Fruit fly (Drosophila melanogaster): ENCODE results near the gene dachs.

The dachs gene

DNA sequence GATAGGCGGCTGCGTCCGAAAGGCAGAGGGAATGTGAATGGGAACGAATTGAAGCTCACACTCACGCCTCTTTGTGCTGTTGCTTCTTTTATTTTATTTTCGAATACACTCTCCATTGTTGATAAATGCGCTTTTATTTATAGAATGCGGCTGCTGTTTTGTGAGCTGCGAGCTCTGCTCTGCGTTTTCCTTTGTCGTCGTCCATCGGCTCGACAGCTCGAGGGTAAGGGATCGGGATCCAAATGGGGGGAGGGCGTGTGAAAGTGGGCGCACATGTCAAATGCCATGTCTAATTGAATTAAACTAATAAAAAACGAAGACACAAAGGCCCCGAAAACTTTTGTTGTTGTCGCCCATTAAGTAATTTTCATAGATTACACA is 42.5 kb upstream of the dachs start:
- TF ChIP-seq CG12768 (GFP tag; optimal IDR thresholded peaks at IDR 0.05): no peak
- TF ChIP-seq pad (GFP tag; optimal IDR thresholded peaks at IDR 0.05): no peak
- TF ChIP-seq Crg-1 (GFP tag; optimal IDR thresholded peaks at IDR 0.05): no peak
- no peak for TF ChIP-seq Clk (GFP tag; optimal IDR thresholded peaks at IDR 0.05)
- no peak for TF ChIP-seq Hr96 (GFP tag; optimal IDR thresholded peaks at IDR 0.05)

DNA sequence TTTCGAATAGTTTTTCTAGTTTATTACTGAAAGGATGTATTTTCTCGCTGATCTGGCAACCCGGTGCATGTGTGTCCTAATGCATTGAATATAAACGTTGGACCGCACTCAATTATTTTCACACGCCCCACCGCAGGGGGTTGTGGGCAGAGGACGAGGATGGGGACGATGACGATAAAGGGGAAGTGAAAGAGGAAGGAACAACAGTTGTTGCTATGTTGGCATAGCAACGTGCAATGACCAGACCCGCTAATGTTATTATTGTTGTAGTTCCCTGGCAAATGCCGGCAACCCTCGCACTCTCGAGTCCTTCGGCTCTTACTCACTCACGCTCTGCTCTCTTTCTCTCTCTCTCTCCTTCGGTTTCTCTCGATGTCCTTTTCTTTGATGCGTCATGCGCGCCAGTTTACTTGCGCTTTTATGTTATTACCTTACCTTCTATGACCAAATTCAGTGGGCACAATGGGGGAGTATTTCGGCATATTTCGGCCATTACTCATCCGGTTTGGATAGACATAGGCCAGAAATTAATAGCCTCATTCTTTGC is 41.9 kb upstream of the dachs start:
- TF ChIP-seq CG11617 (GFP tag; optimal IDR thresholded peaks at IDR 0.05): no peak
- TF ChIP-seq Hr96 (GFP tag; optimal IDR thresholded peaks at IDR 0.05): no peak
- TF ChIP-seq ovo (GFP tag; optimal IDR thresholded peaks at IDR 0.05): no peak

DNA sequence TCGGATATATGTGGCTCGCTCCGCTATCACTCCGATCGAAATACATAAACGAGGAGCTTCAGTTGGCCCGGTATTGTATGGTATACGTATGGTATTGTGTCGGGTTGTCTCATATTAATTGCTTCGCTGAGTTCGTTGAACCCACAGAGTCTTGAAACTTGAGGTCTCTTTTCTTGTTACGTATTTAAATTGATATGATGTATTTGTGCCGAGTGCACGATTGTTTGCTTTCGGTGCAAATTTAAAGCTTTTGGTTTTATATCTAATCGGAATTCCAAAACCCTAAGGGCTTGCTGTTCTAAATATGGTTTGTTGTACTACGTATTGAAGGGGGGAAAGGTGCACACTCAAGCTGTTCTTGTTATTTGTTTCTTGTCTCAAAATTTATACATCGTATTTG is 41.4 kb upstream of the dachs start:
- TF ChIP-seq ovo (GFP tag; optimal IDR thresholded peaks at IDR 0.05): no peak
- TF ChIP-seq pad (GFP tag; optimal IDR thresholded peaks at IDR 0.05): no peak
- peak; percentile 36 for TF ChIP-seq kay (GFP tag; ENCODE audit: borderline replicate concordance)
- TF ChIP-seq Mnt (GFP tag; optimal IDR thresholded peaks at IDR 0.05): no peak
- TF ChIP-seq CG5204 (GFP tag; optimal IDR thresholded peaks at IDR 0.05): no peak
- peak; percentile 77 for TF ChIP-seq tj (GFP tag; optimal IDR thresholded peaks at IDR 0.05)

DNA sequence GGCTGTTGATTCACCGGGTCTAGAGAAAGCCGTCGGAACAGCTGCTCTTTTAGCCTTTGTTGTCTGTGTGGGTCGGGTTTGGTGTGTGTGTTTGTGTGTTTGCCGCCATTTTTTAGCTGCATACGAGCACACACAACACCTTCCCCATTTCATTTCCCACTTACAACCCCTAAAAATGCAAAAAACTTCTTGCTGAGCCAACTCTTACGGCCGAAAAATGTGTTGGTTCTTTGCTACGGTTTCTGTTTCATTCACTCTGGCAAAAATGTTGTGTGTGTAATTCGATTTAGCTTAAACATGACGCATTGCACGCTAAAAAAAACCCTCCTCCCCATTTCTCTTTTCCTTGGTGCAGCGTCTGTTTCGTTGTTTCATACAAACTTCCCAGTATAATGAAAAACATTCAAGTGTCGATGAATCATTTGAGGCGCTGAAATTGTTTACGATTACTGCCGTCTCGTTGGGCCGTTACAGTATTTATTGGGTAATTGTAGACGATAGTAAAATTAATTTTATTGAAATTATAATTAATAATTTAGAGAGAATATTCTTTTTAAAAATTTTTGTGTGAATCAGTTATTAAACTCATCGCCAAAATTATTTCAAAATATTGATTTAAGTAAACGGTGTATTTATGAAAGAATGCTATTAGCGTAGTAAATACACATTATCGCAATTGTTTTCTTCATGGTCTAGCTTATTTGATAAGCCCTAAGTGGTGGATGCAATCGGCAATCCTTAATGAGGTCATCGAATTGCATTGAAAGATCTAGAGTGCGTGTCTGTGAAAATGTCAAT is 40.5 kb upstream of the dachs start:
- TF ChIP-seq CG12768 (GFP tag; optimal IDR thresholded peaks at IDR 0.05) (no peak), Clk (GFP tag; optimal IDR thresholded peaks at IDR 0.05) (no peak), CG1620 (GFP tag; optimal IDR thresholded peaks at IDR 0.05) (no peak), Hr96 (GFP tag; optimal IDR thresholded peaks at IDR 0.05) (no peak), bab1 (GFP tag; optimal IDR thresholded peaks at IDR 0.05) (peak; percentile 30), tj (GFP tag; optimal IDR thresholded peaks at IDR 0.05) (peak; percentile 67), kay (GFP tag; ENCODE audit: borderline replicate concordance) (peak; percentile 92), CG14711 (tag; optimal IDR thresholded peaks at IDR 0.05) (peak; percentile 5), CG33017 (tag; optimal IDR thresholded peaks at IDR 0.05) (peak; percentile 42), ovo (GFP tag; optimal IDR thresholded peaks at IDR 0.05) (no peak), pad (GFP tag; optimal IDR thresholded peaks at IDR 0.05) (no peak)

DNA sequence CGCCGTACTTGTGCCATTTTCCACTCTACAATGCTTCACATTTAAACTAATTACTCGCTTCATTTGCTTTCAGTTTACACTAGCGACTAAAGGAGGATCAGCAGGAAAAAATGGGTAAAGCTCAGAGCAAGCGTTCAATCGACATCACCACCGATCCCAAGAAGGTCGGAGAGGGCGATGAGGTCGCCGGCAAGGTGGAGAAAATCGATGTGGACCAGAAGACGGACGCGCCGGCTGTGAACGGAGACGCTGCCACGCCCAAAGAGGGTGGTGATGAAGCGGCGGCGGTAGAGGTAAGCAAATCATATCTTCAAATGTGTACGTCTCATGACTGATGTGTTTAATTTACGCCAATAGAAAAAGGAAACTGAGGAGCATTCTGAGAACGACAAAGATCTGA is 39.8 kb upstream of the dachs start:
- TF ChIP-seq pad (GFP tag; optimal IDR thresholded peaks at IDR 0.05) (no peak), tj (GFP tag; optimal IDR thresholded peaks at IDR 0.05) (no peak), Mnt (GFP tag; optimal IDR thresholded peaks at IDR 0.05) (no peak), ovo (GFP tag; optimal IDR thresholded peaks at IDR 0.05) (no peak), kay (GFP tag; ENCODE audit: borderline replicate concordance) (no peak), Clk (GFP tag; optimal IDR thresholded peaks at IDR 0.05) (no peak), Crg-1 (GFP tag; optimal IDR thresholded peaks at IDR 0.05) (no peak), CG1620 (GFP tag; optimal IDR thresholded peaks at IDR 0.05) (no peak), Hr96 (GFP tag; optimal IDR thresholded peaks at IDR 0.05) (no peak), CG11617 (GFP tag; optimal IDR thresholded peaks at IDR 0.05) (no peak), cic (GFP tag; optimal IDR thresholded peaks at IDR 0.05) (no peak), bab1 (GFP tag; optimal IDR thresholded peaks at IDR 0.05) (no peak), CG7045 (GFP tag; optimal IDR thresholded peaks at IDR 0.05) (no peak), CG7101 (tag; optimal IDR thresholded peaks at IDR 0.05) (no peak), CG5204 (GFP tag; optimal IDR thresholded peaks at IDR 0.05) (no peak), CG14711 (tag; optimal IDR thresholded peaks at IDR 0.05) (no peak), CG33017 (tag; optimal IDR thresholded peaks at IDR 0.05) (no peak), cnc (optimal IDR thresholded peaks at IDR 0.05) (no peak), CG12768 (GFP tag; optimal IDR thresholded peaks at IDR 0.05) (no peak)

dm6 chr2L:8432130-8432529 is 34.5 kb upstream of the dachs start:
- no peak for TF ChIP-seq CG33017 (tag; optimal IDR thresholded peaks at IDR 0.05)

- TF ChIP-seq CG1620 (GFP tag; optimal IDR thresholded peaks at IDR 0.05) (no peak), tj (GFP tag; optimal IDR thresholded peaks at IDR 0.05) (no peak), CG14711 (tag; optimal IDR thresholded peaks at IDR 0.05) (no peak), bab1 (GFP tag; optimal IDR thresholded peaks at IDR 0.05) (no peak), kay (GFP tag; ENCODE audit: borderline replicate concordance) (no peak), cic (GFP tag; optimal IDR thresholded peaks at IDR 0.05) (no peak), CG7045 (GFP tag; optimal IDR thresholded peaks at IDR 0.05) (no peak), ovo (GFP tag; optimal IDR thresholded peaks at IDR 0.05) (peak; percentile 52), Hr96 (GFP tag; optimal IDR thresholded peaks at IDR 0.05) (no peak), CG11617 (GFP tag; optimal IDR thresholded peaks at IDR 0.05) (no peak), pad (GFP tag; optimal IDR thresholded peaks at IDR 0.05) (peak; percentile 47), cnc (optimal IDR thresholded peaks at IDR 0.05) (no peak), CG7101 (tag; optimal IDR thresholded peaks at IDR 0.05) (no peak), Clk (GFP tag; optimal IDR thresholded peaks at IDR 0.05) (no peak)
Observed at dm6 chr2L:8433512-8433911, 33.1 kb upstream of the dachs start, which contains the start of gene grk. Gene grk (minus strand): TSS chr2L:8433598.
